Worm (Caenorhabditis elegans) whole organism, mixed stage, embryonic: ENCODE data around the gene ZC404.15.

Experiments
- M03D4.4 ChIP-seq: sonication (generic microtip); optimal IDR thresholded peaks from 2 replicates; lab custom pipeline; 2017; ENCODE audit warnings: mild to moderate bottlenecking, missing genetic modification characterization, missing compliant biosample characterization
- bed-3 ChIP-seq: fragments of 200-800 bp; sonication (Bioruptor generic); optimal IDR thresholded peaks from 3 replicates; lab custom pipeline; 2018; ENCODE audit warnings: mild to moderate bottlenecking, missing genetic modification characterization, moderate library complexity, missing compliant biosample characterization
- blmp-1 ChIP-seq: fragments of 150-350 bp; optimal IDR thresholded peaks from 2 replicates; lab custom pipeline; 2014; ENCODE audit warnings: missing biosample characterization, missing genetic modification characterization
- ceh-39 ChIP-seq: fragments of 150-350 bp; optimal IDR thresholded peaks from 2 replicates; lab custom pipeline; 2014; ENCODE audit warnings: missing biosample characterization, missing genetic modification characterization
- ceh-43 ChIP-seq: fragments of 200-800 bp; sonication (Bioruptor generic); optimal IDR thresholded peaks from 2 replicates; lab custom pipeline; 2018; ENCODE audit warnings: mild to moderate bottlenecking, missing genetic modification characterization, moderate library complexity, missing compliant biosample characterization
- ceh-83 ChIP-seq: fragments of 200-800 bp; sonication (Bioruptor generic); optimal IDR thresholded peaks from 2 replicates; lab custom pipeline; 2018; ENCODE audit warnings: mild to moderate bottlenecking, missing genetic modification characterization, missing compliant biosample characterization
- ces-1 ChIP-seq: fragments of 150-350 bp; optimal IDR thresholded peaks from 2 replicates; lab custom pipeline; 2014; ENCODE audit warnings: missing biosample characterization, missing genetic modification reagents, missing genetic modification characterization
- cnd-1 ChIP-seq: fragments of 200-800 bp; sonication (Bioruptor generic); optimal IDR thresholded peaks from 2 replicates; lab custom pipeline; 2018; ENCODE audit warnings: mild to moderate bottlenecking, missing genetic modification characterization, missing compliant biosample characterization
- drap-1 ChIP-seq: fragments of 200-800 bp; sonication (Bioruptor generic); optimal IDR thresholded peaks from 3 replicates; lab custom pipeline; 2018; ENCODE audit warnings: mild to moderate bottlenecking, missing genetic modification characterization, missing compliant biosample characterization
- elt-1 ChIP-seq: sonication (generic microtip); optimal IDR thresholded peaks from 2 replicates; lab custom pipeline; 2017; ENCODE audit warnings: missing genetic modification characterization, mild to moderate bottlenecking, missing compliant biosample characterization, antibody characterized with exemption, moderate library complexity, borderline replicate concordance; ENCODE audit not compliant: insufficient read depth
- elt-3 ChIP-seq: fragments of 150-350 bp; optimal IDR thresholded peaks from 2 replicates; lab custom pipeline; 2014; ENCODE audit warnings: missing biosample characterization, missing genetic modification characterization
- ham-2 ChIP-seq: fragments of 200-800 bp; sonication (Bioruptor generic); optimal IDR thresholded peaks from 2 replicates; lab custom pipeline; 2018; ENCODE audit warnings: mild to moderate bottlenecking, missing genetic modification characterization, missing compliant biosample characterization
- hlh-1 ChIP-seq: fragments of 150-350 bp; optimal IDR thresholded peaks from 2 replicates; lab custom pipeline; 2014; ENCODE audit warnings: missing biosample characterization, missing genetic modification reagents, missing genetic modification characterization
- lin-13 ChIP-seq: fragments of 150-350 bp; optimal IDR thresholded peaks from 2 replicates; lab custom pipeline; 2014; ENCODE audit warnings: missing biosample characterization, missing genetic modification characterization
- lin-32 ChIP-seq: fragments of 200-800 bp; sonication (Bioruptor generic); optimal IDR thresholded peaks from 2 replicates; lab custom pipeline; 2018; ENCODE audit warnings: mild to moderate bottlenecking, missing genetic modification characterization, missing compliant biosample characterization
- lsy-2 ChIP-seq: fragments of 150-350 bp; optimal IDR thresholded peaks from 2 replicates; lab custom pipeline; 2014; ENCODE audit warnings: missing biosample characterization, missing genetic modification characterization
- mep-1 ChIP-seq: fragments of 150-350 bp; optimal IDR thresholded peaks from 2 replicates; lab custom pipeline; 2017; ENCODE audit warnings: missing biosample characterization, missing genetic modification reagents, missing genetic modification characterization, inconsistent platforms
- mls-2 ChIP-seq: sonication (generic microtip); optimal IDR thresholded peaks from 2 replicates; lab custom pipeline; 2016; ENCODE audit warnings: mild to moderate bottlenecking, missing genetic modification characterization, moderate library complexity, missing compliant biosample characterization
- nhr-12 ChIP-seq: fragments of 150-350 bp; optimal IDR thresholded peaks from 2 replicates; lab custom pipeline; 2014; ENCODE audit warnings: missing biosample characterization, missing genetic modification characterization
- nhr-2 ChIP-seq: fragments of 150-350 bp; optimal IDR thresholded peaks from 2 replicates; lab custom pipeline; 2014; ENCODE audit warnings: missing biosample characterization, missing genetic modification characterization
- nhr-28 ChIP-seq: fragments of 150-350 bp; optimal IDR thresholded peaks from 2 replicates; lab custom pipeline; 2014; ENCODE audit warnings: missing biosample characterization, missing genetic modification characterization
- nhr-76 ChIP-seq: sonication (generic microtip); optimal IDR thresholded peaks from 2 replicates; lab custom pipeline; 2017; ENCODE audit warnings: missing biosample characterization, missing genetic modification characterization
- pha-4 ChIP-seq: fragments of 150-350 bp; optimal IDR thresholded peaks from 2 replicates; lab custom pipeline; 2018; ENCODE audit warnings: missing biosample characterization, missing genetic modification reagents, missing genetic modification characterization
- sem-2 ChIP-seq: fragments of 200-800 bp; sonication (Bioruptor generic); optimal IDR thresholded peaks from 2 replicates; lab custom pipeline; 2018; ENCODE audit warnings: mild to moderate bottlenecking, missing genetic modification characterization, missing compliant biosample characterization
- snpc-4 ChIP-seq: fragments of 150-350 bp; optimal IDR thresholded peaks from 2 replicates; lab custom pipeline; 2014; ENCODE audit warnings: missing biosample characterization, missing genetic modification characterization
- tbx-8 ChIP-seq: fragments of 200-800 bp; sonication (Bioruptor generic); optimal IDR thresholded peaks from 2 replicates; lab custom pipeline; 2018; ENCODE audit warnings: mild to moderate bottlenecking, missing genetic modification characterization, moderate library complexity, missing compliant biosample characterization
- unc-120 ChIP-seq: sonication (generic microtip); optimal IDR thresholded peaks from 2 replicates; lab custom pipeline; 2017; ENCODE audit warnings: missing genetic modification characterization, missing compliant biosample characterization; ENCODE audit not compliant: poor library complexity, severe bottlenecking
- unc-39 ChIP-seq: fragments of 150-350 bp; optimal IDR thresholded peaks from 2 replicates; lab custom pipeline; 2014; ENCODE audit warnings: missing biosample characterization, missing genetic modification characterization
- zip-8 ChIP-seq: fragments of 150-350 bp; optimal IDR thresholded peaks from 2 replicates; lab custom pipeline; 2014; ENCODE audit warnings: missing biosample characterization, missing genetic modification characterization
- ztf-11 ChIP-seq: fragments of 150-350 bp; optimal IDR thresholded peaks from 2 replicates; lab custom pipeline; 2014; ENCODE audit warnings: missing biosample characterization, missing genetic modification characterization

Gene ZC404.15

DNA sequence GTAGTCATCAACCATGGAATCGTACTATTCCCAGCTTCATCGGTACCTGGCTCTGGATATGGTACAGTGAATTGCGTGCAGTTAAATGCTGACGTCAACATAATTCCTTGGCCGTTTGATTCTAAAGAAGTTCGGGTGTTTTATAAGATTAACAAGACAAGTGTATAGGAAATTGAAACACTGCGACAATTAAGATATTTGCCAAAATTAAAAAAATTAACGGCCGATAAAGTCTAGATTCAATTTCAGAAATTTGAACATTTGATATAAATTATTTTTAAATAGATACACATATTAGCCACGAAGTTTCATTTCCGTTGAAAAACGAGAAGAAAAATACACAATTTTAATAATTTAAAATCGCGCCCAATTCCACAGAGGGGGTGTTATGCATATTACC lies 26.1 kb downstream of the ZC404.15 start, which contains the start of gene dmsr-12:
Gene dmsr-12 (minus strand): TSS at position 101 of the 400 bp plus-strand sequence.
- no peak for TF ChIP-seq ceh-39 (tag; lab: Kevin White, UChicago)
- no peak for TF ChIP-seq zip-8
- TF ChIP-seq nhr-28 (tag; lab: Kevin White, UChicago): no peak
- TF ChIP-seq ceh-83 (GFP tag; lab: Kevin White, UChicago): no peak
- no peak for TF ChIP-seq pha-4 (tag; lab: Kevin White, UChicago)
- no peak for TF ChIP-seq nhr-76
- no peak for TF ChIP-seq snpc-4
- TF ChIP-seq unc-120 (tag; lab: Kevin White, UChicago): no peak
- no peak for TF ChIP-seq lsy-2
- TF ChIP-seq blmp-1 (tag; lab: Kevin White, UChicago): no peak
- TF ChIP-seq elt-1 (tag; lab: Kevin White, UChicago): no peak
- TF ChIP-seq nhr-12 (tag; lab: Kevin White, UChicago): no peak
- no peak for TF ChIP-seq hlh-1
- TF ChIP-seq bed-3 (GFP tag; lab: Kevin White, UChicago): no peak
- no peak for TF ChIP-seq tbx-8
- no peak for TF ChIP-seq ztf-11 (tag; lab: Kevin White, UChicago)

DNA sequence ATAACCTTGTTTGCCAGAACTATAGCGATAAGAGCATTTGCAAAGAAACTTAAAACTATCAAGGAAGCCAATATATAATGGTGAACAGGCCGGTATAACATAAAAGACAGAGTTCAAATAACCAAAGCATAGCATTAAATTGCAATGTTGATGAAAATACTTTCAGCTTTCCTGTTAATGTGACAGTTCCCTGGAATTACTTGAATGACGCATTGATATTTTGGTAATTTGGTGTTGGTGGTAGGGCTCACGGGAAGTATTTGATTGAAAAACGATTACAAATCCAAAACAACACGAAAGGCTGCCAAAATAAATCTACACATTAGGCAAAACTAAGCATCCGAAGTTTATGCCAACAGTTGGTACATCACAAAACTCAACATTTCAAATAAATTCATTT lies 28.7 kb downstream of the ZC404.15 start, which contains the start of gene dmsr-16:
Gene dmsr-16 (minus strand): TSS at position 101 of the 400 bp plus-strand sequence.
- TF ChIP-seq unc-120 (tag; lab: Kevin White, UChicago) (no peak), elt-3 (tag; lab: Kevin White, UChicago) (no peak), M03D4.4 (tag; lab: Kevin White, UChicago) (no peak)

DNA sequence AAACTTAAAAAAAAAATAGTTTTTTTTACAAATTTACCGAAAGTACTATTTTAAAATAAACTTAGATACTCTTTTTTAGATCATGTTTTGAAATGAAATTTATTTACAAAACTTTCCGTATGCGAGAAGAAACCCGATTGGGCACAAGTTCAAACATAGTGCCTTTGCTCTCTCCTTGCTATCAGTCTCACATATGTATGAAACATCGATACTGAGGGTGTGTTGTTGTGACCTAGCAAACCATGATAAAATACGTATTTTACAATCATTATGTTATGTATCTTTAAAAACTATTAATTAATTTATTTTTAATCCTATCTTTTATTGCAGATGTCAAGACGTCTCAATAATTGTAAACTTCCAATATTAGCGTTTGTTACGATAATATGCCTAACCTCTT lies 29.8 kb downstream of the ZC404.15 start:
- TF ChIP-seq unc-120 (tag; lab: Kevin White, UChicago): no peak
- no peak for TF ChIP-seq lsy-2
- TF ChIP-seq hlh-1: no peak
- no peak for TF ChIP-seq nhr-2 (tag; lab: Kevin White, UChicago)
- TF ChIP-seq bed-3 (GFP tag; lab: Kevin White, UChicago): no peak
- no peak for TF ChIP-seq lin-13 (tag; lab: Kevin White, UChicago)
- no peak for TF ChIP-seq ztf-11 (tag; lab: Kevin White, UChicago)
- TF ChIP-seq ces-1: no peak
- no peak for TF ChIP-seq mls-2 (tag; lab: Kevin White, UChicago)
- no peak for TF ChIP-seq zip-8
- TF ChIP-seq mep-1 (tag; lab: Kevin White, UChicago): no peak
- TF ChIP-seq lin-32 (GFP tag; lab: Kevin White, UChicago): no peak
- TF ChIP-seq, all 35 proteins: peak for 0

- TF ChIP-seq ham-2 (GFP tag; lab: Kevin White, UChicago) (no peak), unc-120 (tag; lab: Kevin White, UChicago) (no peak), nhr-2 (tag; lab: Kevin White, UChicago) (no peak), lsy-2 (no peak), ceh-39 (tag; lab: Kevin White, UChicago) (no peak), cnd-1 (tag; lab: Kevin White, UChicago) (no peak), unc-39 (tag; lab: Kevin White, UChicago) (no peak), ceh-43 (no peak), nhr-76 (no peak), snpc-4 (no peak), ceh-83 (GFP tag; lab: Kevin White, UChicago) (no peak), bed-3 (GFP tag; lab: Kevin White, UChicago) (no peak), blmp-1 (tag; lab: Kevin White, UChicago) (no peak), hlh-1 (no peak), sem-2 (GFP tag; lab: Kevin White, UChicago) (no peak), drap-1 (GFP tag; lab: Kevin White, UChicago) (no peak), zip-8 (no peak)
These were observed 31.6 kb downstream of the ZC404.15 start for ce11 chrV:6811863-6812262.

DNA sequence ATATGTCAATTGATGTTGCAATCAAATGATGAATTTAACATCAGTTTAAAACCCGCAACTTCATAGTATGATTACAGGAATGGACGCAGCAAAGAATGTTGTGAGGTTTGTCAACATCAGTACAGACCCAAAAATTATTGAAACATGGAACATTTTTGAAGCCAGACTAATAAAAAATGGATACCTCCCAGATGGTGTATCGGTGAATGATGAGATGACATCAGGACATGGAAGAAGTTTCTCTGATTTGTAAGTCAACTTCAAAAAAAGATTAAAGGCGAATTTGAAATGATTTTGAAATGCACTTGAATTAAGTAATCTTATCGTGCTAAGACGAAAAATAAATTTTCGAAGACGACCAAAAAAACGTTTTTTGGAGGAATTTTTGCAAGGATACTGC lies 33.6 kb downstream of the ZC404.15 start:
- TF ChIP-seq drap-1 (GFP tag; lab: Kevin White, UChicago) (no peak), elt-3 (tag; lab: Kevin White, UChicago) (no peak), M03D4.4 (tag; lab: Kevin White, UChicago) (no peak), ceh-43 (no peak)
- TF ChIP-seq, all 35 proteins: peak for 0
